Fruit fly (Drosophila melanogaster) whole organism, embryonic: ENCODE results near the gene Glt.

Experiments
- Antp ChIP-seq: fragments of 200-800 bp; sonication (Bioruptor generic); optimal IDR thresholded peaks from 3 replicates; lab custom pipeline; 2016; ENCODE audit warnings: missing biosample characterization, missing genetic modification characterization
- Blimp-1 ChIP-seq: fragments of 200-800 bp; sonication (Bioruptor generic); optimal IDR thresholded peaks from 3 replicates; lab custom pipeline; 2018; ENCODE audit warnings: missing biosample characterization, missing genetic modification characterization, mild to moderate bottlenecking, moderate library complexity, missing genetic modification reagents
- CG10959 ChIP-seq: fragments of 200-800 bp; sonication (Bioruptor generic); IDR thresholded peaks from 2 replicates; pipeline ENCODE4 v1.3.6; 2022; ENCODE audit warnings: missing biosample characterization, missing genetic modification characterization
- CG12659 ChIP-seq: fragments of 200-800 bp; sonication (Bioruptor generic); optimal IDR thresholded peaks from 3 replicates; lab custom pipeline; 2017; ENCODE audit warnings: mild to moderate bottlenecking, missing biosample characterization, missing genetic modification reagents, missing genetic modification characterization
- CG12744 ChIP-seq: fragments of 200-800 bp; sonication (Bioruptor generic); optimal IDR thresholded peaks from 2 replicates; lab custom pipeline; 2016; ENCODE audit warnings: missing biosample characterization, missing genetic modification characterization
- CG15479 ChIP-seq: fragments of 200-800 bp; sonication (Bioruptor generic); optimal IDR thresholded peaks from 3 replicates; lab custom pipeline; 2019; ENCODE audit warnings: missing biosample characterization, mild to moderate bottlenecking, missing genetic modification characterization, moderate library complexity
- CG15601 ChIP-seq: fragments of 200-800 bp; sonication (Bioruptor generic); optimal IDR thresholded peaks from 3 replicates; lab custom pipeline; 2019; ENCODE audit warnings: missing biosample characterization, mild to moderate bottlenecking, missing genetic modification characterization, moderate library complexity
- CG1647 ChIP-seq: fragments of 200-800 bp; sonication (Bioruptor generic); optimal IDR thresholded peaks from 3 replicates; lab custom pipeline; 2016; ENCODE audit warnings: missing biosample characterization, missing genetic modification characterization
- CG17359 ChIP-seq: fragments of 200-800 bp; sonication (Bioruptor generic); optimal IDR thresholded peaks from 3 replicates; lab custom pipeline; 2018; ENCODE audit warnings: missing biosample characterization, mild to moderate bottlenecking, missing genetic modification characterization, moderate library complexity
- CG17802 ChIP-seq: fragments of 200-800 bp; sonication (Bioruptor generic); optimal IDR thresholded peaks from 2 replicates; lab custom pipeline; 2018; ENCODE audit warnings: missing biosample characterization, mild to moderate bottlenecking, missing genetic modification characterization, moderate library complexity
- CG17912 ChIP-seq: fragments of 200-800 bp; sonication (Bioruptor generic); optimal IDR thresholded peaks from 2 replicates; lab custom pipeline; 2018; ENCODE audit warnings: missing biosample characterization, mild to moderate bottlenecking, missing genetic modification characterization
- CG2678 ChIP-seq: fragments of 200-800 bp; sonication (Bioruptor generic); optimal IDR thresholded peaks from 3 replicates; lab custom pipeline; 2019; ENCODE audit warnings: missing biosample characterization, mild to moderate bottlenecking, missing genetic modification characterization, moderate library complexity
- CG3163 ChIP-seq: fragments of 200-800 bp; sonication (Bioruptor generic); optimal IDR thresholded peaks from 3 replicates; lab custom pipeline; 2016; ENCODE audit warnings: missing biosample characterization, missing genetic modification characterization
- CG3281 ChIP-seq: fragments of 200-800 bp; sonication (Bioruptor generic); optimal IDR thresholded peaks from 3 replicates; lab custom pipeline; 2017; ENCODE audit warnings: missing biosample characterization, mild to moderate bottlenecking, missing genetic modification characterization
- CG34422 ChIP-seq: fragments of 200-800 bp; sonication (Bioruptor generic); IDR thresholded peaks from 3 replicates; pipeline ENCODE4 v1.3.6; 2022; ENCODE audit warnings: missing biosample characterization, missing genetic modification characterization
- CG43689 ChIP-seq: fragments of 200-800 bp; sonication (Bioruptor generic); IDR thresholded peaks from 2 replicates; pipeline ENCODE4 v1.3.6; 2022; ENCODE audit warnings: missing biosample characterization, missing genetic modification characterization
- CG4820 ChIP-seq: fragments of 200-800 bp; sonication (Bioruptor generic); optimal IDR thresholded peaks from 3 replicates; lab custom pipeline; 2016; ENCODE audit warnings: missing biosample characterization, missing genetic modification characterization
- CG7271 ChIP-seq: fragments of 200-800 bp; sonication (Bioruptor generic); optimal IDR thresholded peaks from 2 replicates; lab custom pipeline; 2018; ENCODE audit warnings: missing biosample characterization, mild to moderate bottlenecking, missing genetic modification characterization, moderate library complexity
- CG7357 ChIP-seq: fragments of 200-800 bp; sonication (Bioruptor generic); IDR thresholded peaks from 3 replicates; pipeline ENCODE4 v1.3.6; 2022; ENCODE audit warnings: missing biosample characterization, missing genetic modification characterization
- CG7786 ChIP-seq: fragments of 200-800 bp; sonication (Bioruptor generic); optimal IDR thresholded peaks from 2 replicates; lab custom pipeline; 2016; ENCODE audit warnings: missing biosample characterization, missing genetic modification characterization
- Doc2 ChIP-seq: fragments of 200-800 bp; sonication (Bioruptor generic); IDR thresholded peaks from 2 replicates; pipeline ENCODE4 v1.3.6; 2022; ENCODE audit warnings: missing biosample characterization, missing genetic modification characterization
- Ets97D ChIP-seq: fragments of 200-800 bp; sonication (Bioruptor generic); optimal IDR thresholded peaks from 3 replicates; lab custom pipeline; 2016; ENCODE audit warnings: missing biosample characterization, missing genetic modification characterization
- Lim3 ChIP-seq: fragments of 200-800 bp; sonication (Bioruptor generic); IDR thresholded peaks from 2 replicates; pipeline ENCODE4 v1.3.6; 2022; ENCODE audit warnings: missing biosample characterization, missing genetic modification characterization
- Max ChIP-seq: fragments of 200-800 bp; sonication (Bioruptor generic); optimal IDR thresholded peaks from 2 replicates; lab custom pipeline; 2016; ENCODE audit warnings: missing biosample characterization, mild to moderate bottlenecking, missing genetic modification characterization
- Nf-YC ChIP-seq: fragments of 200-800 bp; optimal IDR thresholded peaks from 3 replicates; lab custom pipeline; 2019; ENCODE audit warnings: missing biosample characterization, mild to moderate bottlenecking, missing genetic modification characterization, moderate library complexity
- Opbp ChIP-seq: fragments of 200-800 bp; sonication (Bioruptor generic); IDR thresholded peaks from 3 replicates; pipeline ENCODE4 v1.3.6; 2022; ENCODE audit warnings: missing biosample characterization, missing genetic modification characterization; ENCODE audit not compliant: partially characterized antibody
- Scr ChIP-seq: fragments of 200-800 bp; sonication (Bioruptor generic); IDR thresholded peaks from 2 replicates; pipeline ENCODE4 v1.3.6; 2022; ENCODE audit warnings: missing biosample characterization, missing genetic modification characterization; ENCODE audit not compliant: partially characterized antibody
- Tbp ChIP-seq: fragments of >200 bp; optimal IDR thresholded peaks from 2 replicates; lab custom pipeline; 2018; ENCODE audit warnings: missing biosample characterization, missing genetic modification characterization
- bcd ChIP-seq: fragments of 200-800 bp; sonication (Bioruptor generic); optimal IDR thresholded peaks from 2 replicates; lab custom pipeline; 2017; ENCODE audit warnings: missing biosample characterization, mild to moderate bottlenecking, missing genetic modification characterization
- bowl ChIP-seq: fragments of 200-800 bp; sonication (Bioruptor generic); IDR thresholded peaks from 2 replicates; pipeline ENCODE4 v1.3.6; 2022; ENCODE audit warnings: missing biosample characterization, missing genetic modification characterization
- dmrt11E ChIP-seq: fragments of 200-800 bp; sonication (Bioruptor generic); optimal IDR thresholded peaks from 3 replicates; lab custom pipeline; 2018; ENCODE audit warnings: missing biosample characterization, mild to moderate bottlenecking, missing genetic modification characterization, moderate library complexity
- dysf ChIP-seq: fragments of 200-800 bp; sonication (Bioruptor generic); IDR thresholded peaks from 3 replicates; pipeline ENCODE4 v1.3.6; 2022; ENCODE audit warnings: missing biosample characterization, missing genetic modification characterization
- emc ChIP-seq: fragments of 200-800 bp; sonication (Bioruptor generic); optimal IDR thresholded peaks from 2 replicates; lab custom pipeline; 2016; ENCODE audit warnings: missing biosample characterization, missing genetic modification characterization
- fru ChIP-seq: fragments of >200 bp; optimal IDR thresholded peaks from 2 replicates; lab custom pipeline; 2017
- gsb ChIP-seq: fragments of 200-800 bp; sonication (Bioruptor generic); IDR thresholded peaks from 2 replicates; pipeline ENCODE4 v1.3.6; 2022; ENCODE audit warnings: missing biosample characterization, missing genetic modification characterization
- gsb-n ChIP-seq: fragments of 200-800 bp; sonication (Bioruptor generic); optimal IDR thresholded peaks from 3 replicates; lab custom pipeline; 2018; ENCODE audit warnings: missing biosample characterization, mild to moderate bottlenecking, missing genetic modification characterization
- her ChIP-seq: fragments of 200-800 bp; sonication (Bioruptor generic); optimal IDR thresholded peaks from 2 replicates; lab custom pipeline; 2016; ENCODE audit warnings: missing biosample characterization, missing genetic modification characterization
- lab ChIP-seq: fragments of 200-800 bp; sonication (Bioruptor generic); optimal IDR thresholded peaks from 3 replicates; lab custom pipeline; 2017; ENCODE audit warnings: missing biosample characterization, missing genetic modification characterization, mild to moderate bottlenecking, moderate library complexity, missing genetic modification reagents
- lilli ChIP-seq: fragments of 200-800 bp; sonication (Bioruptor generic); optimal IDR thresholded peaks from 3 replicates; lab custom pipeline; 2016; ENCODE audit warnings: missing biosample characterization, missing genetic modification characterization
- nmo ChIP-seq: fragments of 200-800 bp; sonication (Bioruptor generic); optimal IDR thresholded peaks from 2 replicates; lab custom pipeline; 2018; ENCODE audit warnings: missing biosample characterization, mild to moderate bottlenecking, missing genetic modification characterization, moderate library complexity
- psq ChIP-seq: fragments of 200-800 bp; sonication (Bioruptor generic); optimal IDR thresholded peaks from 2 replicates; lab custom pipeline; 2017; ENCODE audit warnings: missing biosample characterization, missing genetic modification characterization
- ranshi ChIP-seq: fragments of 200-800 bp; sonication (Bioruptor generic); IDR thresholded peaks from 2 replicates; pipeline ENCODE4 v1.3.6; 2022; ENCODE audit warnings: missing biosample characterization, missing genetic modification characterization
- repo ChIP-seq: fragments of 200-800 bp; sonication (Bioruptor generic); optimal IDR thresholded peaks from 2 replicates; lab custom pipeline; 2016; ENCODE audit warnings: missing biosample characterization, missing genetic modification characterization
- run ChIP-seq: fragments of 200-800 bp; sonication (Bioruptor generic); optimal IDR thresholded peaks from 3 replicates; lab custom pipeline; 2018; ENCODE audit warnings: missing biosample characterization, mild to moderate bottlenecking, missing genetic modification characterization
- schlank ChIP-seq: fragments of 200-800 bp; sonication (Bioruptor generic); optimal IDR thresholded peaks from 2 replicates; lab custom pipeline; 2018; ENCODE audit warnings: missing biosample characterization, mild to moderate bottlenecking, missing genetic modification characterization
- sob ChIP-seq: fragments of 200-800 bp; sonication (Bioruptor generic); IDR thresholded peaks from 2 replicates; pipeline ENCODE4 v1.3.6; 2022; ENCODE audit warnings: missing biosample characterization, missing genetic modification characterization
- trem ChIP-seq: fragments of 200-800 bp; optimal IDR thresholded peaks from 3 replicates; lab custom pipeline; 2019; ENCODE audit warnings: missing biosample characterization, mild to moderate bottlenecking, missing genetic modification characterization, moderate library complexity
- twi ChIP-seq: fragments of 200-800 bp; optimal IDR thresholded peaks from 2 replicates; lab custom pipeline; 2019; ENCODE audit warnings: missing biosample characterization, mild to moderate bottlenecking, missing genetic modification characterization, moderate library complexity
- wek ChIP-seq: fragments of 200-800 bp; sonication (Bioruptor generic); optimal IDR thresholded peaks from 3 replicates; lab custom pipeline; 2018; ENCODE audit warnings: missing biosample characterization, mild to moderate bottlenecking, missing genetic modification characterization, moderate library complexity
- wor ChIP-seq: fragments of 200-800 bp; sonication (Bioruptor generic); IDR thresholded peaks from 2 replicates; pipeline ENCODE4 v1.3.6; 2022; ENCODE audit warnings: missing biosample characterization, missing genetic modification characterization

Gene Glt

dm6 chr2L:8717618-8718336 is 45.3 kb downstream of the Glt start (continued):
- peak; percentile 36 for TF ChIP-seq emc
- no peak for TF ChIP-seq bowl
- peak; percentile 91; the same call in 2 of the 3 replicates for TF ChIP-seq dysf
- TF ChIP-seq Nf-YC: peak; percentile 80
- peak; percentile 55 for TF ChIP-seq CG12744 (GFP tag; lab: Kevin White, UChicago)
- TF ChIP-seq lab (GFP tag; lab: Kevin White, UChicago): peak; percentile 93
- TF ChIP-seq CG12659 (GFP tag; lab: Kevin White, UChicago): peak; percentile 95
- TF ChIP-seq dmrt11E: peak; percentile 74
- TF ChIP-seq CG15601: peak; percentile 82
- TF ChIP-seq CG3281 (GFP tag; lab: Kevin White, UChicago): peak; percentile 95
- TF ChIP-seq fru (lab: Kevin White, UChicago): no peak
- TF ChIP-seq bcd (GFP tag; lab: Kevin White, UChicago): peak; percentile 90
- TF ChIP-seq her (GFP tag; lab: Kevin White, UChicago): no peak
- TF ChIP-seq Doc2 (GFP tag; lab: Robert Waterston, UW): no peak
- no peak for TF ChIP-seq CG17802 (tag; lab: Kevin White, UChicago)
- TF ChIP-seq wor (GFP tag; lab: Robert Waterston, UW): no peak
- peak; percentile 38; the same call in 1 of the 2 replicates for TF ChIP-seq CG43689 (GFP tag; lab: Robert Waterston, UW)
- peak; percentile 89 for TF ChIP-seq Max (GFP tag; lab: Kevin White, UChicago)
- TF ChIP-seq CG15479 (GFP tag; lab: Kevin White, UChicago): no peak
- no peak for TF ChIP-seq CG17912
- TF ChIP-seq schlank: peak; percentile 42
- TF ChIP-seq CG7271 (tag; lab: Kevin White, UChicago): no peak
- peak; percentile 72 for TF ChIP-seq gsb (GFP tag; lab: Robert Waterston, UW)
- peak; percentile 85 for TF ChIP-seq Blimp-1 (GFP tag; lab: Kevin White, UChicago)
- peak; percentile 83 for TF ChIP-seq CG4820 (GFP tag; lab: Kevin White, UChicago)
- TF ChIP-seq CG34422 (GFP tag; lab: Robert Waterston, UW): peak; percentile 70; the same call in 1 of the 3 replicates
- TF ChIP-seq CG10959 (GFP tag; lab: Robert Waterston, UW): no peak
- peak; percentile 70; the same call in 1 of the 2 replicates for TF ChIP-seq ranshi (GFP tag; lab: Robert Waterston, UW)
- peak; percentile 77 for TF ChIP-seq sob (GFP tag; lab: Robert Waterston, UW)
- TF ChIP-seq wek (GFP tag; lab: Kevin White, UChicago): peak; percentile 73
- TF ChIP-seq trem (tag; lab: Kevin White, UChicago): peak; percentile 82
- peak; percentile 64 for TF ChIP-seq run (tag; lab: Kevin White, UChicago)
- TF ChIP-seq Opbp (GFP tag; lab: Robert Waterston, UW): no peak
- TF ChIP-seq nmo (GFP tag; lab: Kevin White, UChicago): peak; percentile 94
- peak; percentile 75 for TF ChIP-seq twi (tag; lab: Kevin White, UChicago)
- peak; percentile 86 for TF ChIP-seq lilli (GFP tag; lab: Kevin White, UChicago)
- no peak for TF ChIP-seq Tbp (GFP tag; lab: Kevin White, UChicago)
- TF ChIP-seq CG1647: no peak
- peak; percentile 33; the same call in 1 of the 2 replicates for TF ChIP-seq Scr (GFP tag; lab: Robert Waterston, UW)
- TF ChIP-seq Ets97D (GFP tag; lab: Kevin White, UChicago): no peak
- TF ChIP-seq repo: no peak
- TF ChIP-seq psq (GFP tag; lab: Kevin White, UChicago): peak; percentile 63
- no peak for TF ChIP-seq Lim3
- TF ChIP-seq CG7357 (GFP tag; lab: Robert Waterston, UW): peak; percentile 54
- TF ChIP-seq CG7786 (GFP tag; lab: Kevin White, UChicago): peak; percentile 54
- peak; percentile 15 for TF ChIP-seq Antp (GFP tag; lab: Kevin White, UChicago)
- peak; percentile 96 for TF ChIP-seq CG2678 (tag; lab: Kevin White, UChicago)
- peak; percentile 87 for TF ChIP-seq CG17359
- peak; percentile 83 for TF ChIP-seq CG3163 (GFP tag; lab: Kevin White, UChicago)
- TF ChIP-seq gsb-n (tag; lab: Kevin White, UChicago): peak; percentile 80
